Worm (Caenorhabditis elegans): ENCODE measurements around the gene C08B6.18.

Gene C08B6.18

ce11 chrV:10105412-10105811 lies 28.5 kb downstream of the C08B6.18 start, which contains the start of gene C08B6.2:
Gene C08B6.2 (plus strand): TSS chrV:10105712.
- TF ChIP-seq tab-1 (GFP tag; IDR thresholded peaks at IDR 0.05): no peak
- TF ChIP-seq klf-2 (GFP tag; conservative IDR thresholded peaks at IDR 0.05): no peak
- no peak for TF ChIP-seq T22C8.4 (GFP tag; IDR thresholded peaks at IDR 0.05)
- no peak for TF ChIP-seq med-1 (GFP tag; optimal IDR thresholded peaks at IDR 0.05; ENCODE audit: insufficient read depth)
- TF ChIP-seq ztf-29 (GFP tag; IDR thresholded peaks at IDR 0.05): no peak
- no peak for TF ChIP-seq ref-1 (GFP tag; conservative IDR thresholded peaks at IDR 0.05)
- TF ChIP-seq cog-1 (tag; optimal IDR thresholded peaks at IDR 0.05): no peak
- TF ChIP-seq flt-1 (GFP tag; IDR thresholded peaks at IDR 0.05): no peak
- no peak for TF ChIP-seq ztf-23 (GFP tag; IDR thresholded peaks at IDR 0.05)

DNA sequence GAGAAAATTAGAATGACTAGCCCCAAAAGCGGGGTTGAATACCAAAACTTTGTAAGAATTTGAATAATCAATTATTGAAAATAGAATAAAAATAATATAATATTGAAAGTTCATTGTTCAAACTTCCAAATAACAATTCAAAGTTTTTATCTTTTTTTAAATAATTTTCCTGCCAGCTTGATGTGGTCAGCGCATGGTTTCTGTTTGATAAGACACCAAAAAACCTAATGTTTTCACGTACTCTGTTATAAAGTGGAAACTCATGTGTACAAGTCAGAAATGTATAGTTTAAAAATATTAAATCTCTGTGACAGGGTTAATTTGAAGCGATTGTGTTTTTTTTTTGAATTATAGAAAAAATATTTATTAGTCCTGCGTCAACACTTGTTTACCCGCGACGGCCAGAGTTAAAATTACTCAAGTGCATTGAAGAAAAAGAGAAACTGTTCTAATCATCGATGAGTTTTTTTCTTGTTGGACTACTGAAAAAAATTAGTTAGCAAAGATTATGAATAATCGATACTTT lies 29.1 kb downstream of the C08B6.18 start, which contains the start of gene ugt-17:
Gene ugt-17, minus strand, starts transcription at position 180 of the 526 bp plus-strand sequence.
- TF ChIP-seq ztf-23 (GFP tag; IDR thresholded peaks at IDR 0.05) (no peak), ztf-29 (GFP tag; IDR thresholded peaks at IDR 0.05) (no peak), cog-1 (tag; optimal IDR thresholded peaks at IDR 0.05) (no peak), klf-2 (GFP tag; conservative IDR thresholded peaks at IDR 0.05) (no peak), med-1 (GFP tag; optimal IDR thresholded peaks at IDR 0.05; ENCODE audit: insufficient read depth) (no peak), flt-1 (GFP tag; IDR thresholded peaks at IDR 0.05) (no peak), ref-1 (GFP tag; conservative IDR thresholded peaks at IDR 0.05) (no peak), T22C8.4 (GFP tag; IDR thresholded peaks at IDR 0.05) (no peak), tab-1 (GFP tag; IDR thresholded peaks at IDR 0.05) (no peak)

ce11 chrV:10103811-10104210 lies 30.1 kb downstream of the C08B6.18 start:
- TF ChIP-seq ref-1 (GFP tag; conservative IDR thresholded peaks at IDR 0.05) (no peak), med-1 (GFP tag; optimal IDR thresholded peaks at IDR 0.05; ENCODE audit: insufficient read depth) (no peak), flt-1 (GFP tag; IDR thresholded peaks at IDR 0.05) (no peak), ztf-23 (GFP tag; IDR thresholded peaks at IDR 0.05) (no peak), ztf-29 (GFP tag; IDR thresholded peaks at IDR 0.05) (no peak), T22C8.4 (GFP tag; IDR thresholded peaks at IDR 0.05) (no peak), klf-2 (GFP tag; conservative IDR thresholded peaks at IDR 0.05) (no peak), tab-1 (GFP tag; IDR thresholded peaks at IDR 0.05) (no peak)

ce11 chrV:10101916-10102315 lies 32.0 kb downstream of the C08B6.18 start, which contains the start of gene C08B6.14:
Gene C08B6.14 (minus strand): TSS chrV:10102016.
- TF ChIP-seq tab-1 (GFP tag; IDR thresholded peaks at IDR 0.05) (no peak), klf-2 (GFP tag; conservative IDR thresholded peaks at IDR 0.05) (no peak), ztf-23 (GFP tag; IDR thresholded peaks at IDR 0.05) (no peak), flt-1 (GFP tag; IDR thresholded peaks at IDR 0.05) (no peak), med-1 (GFP tag; optimal IDR thresholded peaks at IDR 0.05; ENCODE audit: insufficient read depth) (no peak), ref-1 (GFP tag; conservative IDR thresholded peaks at IDR 0.05) (no peak), T22C8.4 (GFP tag; IDR thresholded peaks at IDR 0.05) (no peak), ztf-29 (GFP tag; IDR thresholded peaks at IDR 0.05) (no peak), cog-1 (tag; optimal IDR thresholded peaks at IDR 0.05) (no peak)

- TF ChIP-seq med-1 (GFP tag; optimal IDR thresholded peaks at IDR 0.05; ENCODE audit: insufficient read depth): no peak
- TF ChIP-seq ref-1 (GFP tag; conservative IDR thresholded peaks at IDR 0.05): no peak
- TF ChIP-seq flt-1 (GFP tag; IDR thresholded peaks at IDR 0.05): no peak
- TF ChIP-seq klf-2 (GFP tag; conservative IDR thresholded peaks at IDR 0.05): no peak
These were observed 35.5 kb downstream of the C08B6.18 start, which contains the start of gene ugt-47 for ce11 chrV:10098429-10098828. Gene ugt-47 (minus strand): TSS chrV:10098597.

ce11 chrV:10096932-10097331 lies 37.0 kb downstream of the C08B6.18 start:
- TF ChIP-seq flt-1 (GFP tag; IDR thresholded peaks at IDR 0.05) (no peak), med-1 (GFP tag; optimal IDR thresholded peaks at IDR 0.05; ENCODE audit: insufficient read depth) (no peak), ztf-23 (GFP tag; IDR thresholded peaks at IDR 0.05) (no peak), klf-2 (GFP tag; conservative IDR thresholded peaks at IDR 0.05) (no peak), tab-1 (GFP tag; IDR thresholded peaks at IDR 0.05) (no peak), ref-1 (GFP tag; conservative IDR thresholded peaks at IDR 0.05) (no peak), cog-1 (tag; optimal IDR thresholded peaks at IDR 0.05) (no peak), T22C8.4 (GFP tag; IDR thresholded peaks at IDR 0.05) (no peak), ztf-29 (GFP tag; IDR thresholded peaks at IDR 0.05) (no peak)

DNA sequence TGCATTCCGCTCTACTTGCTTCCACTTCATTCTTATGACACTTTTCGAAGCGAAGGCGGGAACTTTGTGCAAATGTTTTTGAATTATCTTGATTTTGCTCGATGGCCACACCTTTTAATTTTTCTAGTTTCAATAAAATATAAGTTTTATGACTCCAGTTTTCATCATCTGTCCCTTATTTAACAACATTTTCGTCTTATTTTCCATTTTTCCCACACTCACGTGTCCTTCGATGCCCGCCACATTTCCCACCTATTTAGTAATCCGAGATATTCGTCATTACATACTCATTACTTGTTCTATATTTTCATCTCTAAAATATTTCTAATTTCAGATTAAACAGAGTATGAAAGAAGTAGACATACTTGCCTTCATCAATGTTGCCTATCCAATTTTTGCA lies 39.6 kb downstream of the C08B6.18 start, which contains the start of gene srd-49:
Gene srd-49, plus strand, starts transcription at position 301 of the 400 bp plus-strand sequence.
- TF ChIP-seq med-1 (GFP tag; optimal IDR thresholded peaks at IDR 0.05; ENCODE audit: insufficient read depth): no peak
- no peak for TF ChIP-seq klf-2 (GFP tag; conservative IDR thresholded peaks at IDR 0.05)
- no peak for TF ChIP-seq T22C8.4 (GFP tag; IDR thresholded peaks at IDR 0.05)
- TF ChIP-seq tab-1 (GFP tag; IDR thresholded peaks at IDR 0.05): no peak
- no peak for TF ChIP-seq cog-1 (tag; optimal IDR thresholded peaks at IDR 0.05)
- TF ChIP-seq ztf-29 (GFP tag; IDR thresholded peaks at IDR 0.05): no peak
- TF ChIP-seq flt-1 (GFP tag; IDR thresholded peaks at IDR 0.05): no peak
- TF ChIP-seq ref-1 (GFP tag; conservative IDR thresholded peaks at IDR 0.05): no peak
- TF ChIP-seq ztf-23 (GFP tag; IDR thresholded peaks at IDR 0.05): no peak

- TF ChIP-seq tab-1 (GFP tag; IDR thresholded peaks at IDR 0.05): no peak
- TF ChIP-seq klf-2 (GFP tag; conservative IDR thresholded peaks at IDR 0.05): no peak
- TF ChIP-seq ztf-29 (GFP tag; IDR thresholded peaks at IDR 0.05): no peak
- TF ChIP-seq ref-1 (GFP tag; conservative IDR thresholded peaks at IDR 0.05): no peak
- no peak for TF ChIP-seq ztf-23 (GFP tag; IDR thresholded peaks at IDR 0.05)
- TF ChIP-seq cog-1 (tag; optimal IDR thresholded peaks at IDR 0.05): no peak
- no peak for TF ChIP-seq med-1 (GFP tag; optimal IDR thresholded peaks at IDR 0.05; ENCODE audit: insufficient read depth)
- TF ChIP-seq flt-1 (GFP tag; IDR thresholded peaks at IDR 0.05): no peak
- TF ChIP-seq T22C8.4 (GFP tag; IDR thresholded peaks at IDR 0.05): no peak
These were observed 42.8 kb downstream of the C08B6.18 start, which contains the start of gene R04B5.11 for ce11 chrV:10091152-10091551. Gene R04B5.11 (minus strand): TSS chrV:10091252.

- no peak for TF ChIP-seq ref-1 (GFP tag; conservative IDR thresholded peaks at IDR 0.05)
- no peak for TF ChIP-seq tab-1 (GFP tag; IDR thresholded peaks at IDR 0.05)
- TF ChIP-seq med-1 (GFP tag; optimal IDR thresholded peaks at IDR 0.05; ENCODE audit: insufficient read depth): no peak
- no peak for TF ChIP-seq klf-2 (GFP tag; conservative IDR thresholded peaks at IDR 0.05)
- TF ChIP-seq ztf-23 (GFP tag; IDR thresholded peaks at IDR 0.05): no peak
- TF ChIP-seq flt-1 (GFP tag; IDR thresholded peaks at IDR 0.05): no peak
These were observed 43.5 kb downstream of the C08B6.18 start, which contains the start of gene R04B5.7 for ce11 chrV:10090461-10090860. Gene R04B5.7 (minus strand): TSS chrV:10090561.
